Worm (Caenorhabditis elegans) whole organism, L4 larva: ENCODE data around the gene nsy-7.

Source experiments
- pqm-1 ChIP-seq: sonication (generic microtip); optimal IDR thresholded peaks from 2 replicates; lab custom pipeline; 2017; ENCODE audit warnings: missing biosample characterization, missing genetic modification characterization
- tra-1 ChIP-seq: fragments of 200-800 bp; sonication (Bioruptor generic); IDR thresholded peaks from 2 replicates; pipeline ENCODE4 v1.3.6; 2022; ENCODE audit warnings: missing genetic modification reagents, missing genetic modification characterization, missing compliant biosample characterization

- no peak for TF ChIP-seq tra-1 (GFP tag; lab: Robert Waterston, UW)
- no peak for TF ChIP-seq pqm-1 (tag; lab: Kevin White, UChicago)
Observed at ce11 chrIV:8130131-8130611, 43.7 kb upstream of the nsy-7 start, which contains the start of the genes ndub-11 and moc-3.
